Fruit fly (Drosophila melanogaster): ENCODE measurements around the gene CG11755.

CG11755 gene

dm6 chr3R:8712722-8713131 is 36.0 kb downstream of the CG11755 start, which contains the start of gene CG8112 (continued):
- peak; percentile 65 for TF ChIP-seq lab (GFP tag; optimal IDR thresholded peaks at IDR 0.05)
- peak; percentile 38 for TF ChIP-seq CG12659 (GFP tag; optimal IDR thresholded peaks at IDR 0.05)
- TF ChIP-seq sens (GFP tag) = peak; percentile 12
- TF ChIP-seq CG9727 (GFP tag; optimal IDR thresholded peaks at IDR 0.05) = peak; percentile 28
- TF ChIP-seq nmo (GFP tag; optimal IDR thresholded peaks at IDR 0.05) = peak; percentile 3
- peak; percentile 24 for TF ChIP-seq CG6813 (GFP tag; optimal IDR thresholded peaks at IDR 0.05)
- peak; percentile 24 for TF ChIP-seq cwo (GFP tag; optimal IDR thresholded peaks at IDR 0.05)
- TF ChIP-seq CG9437 (GFP tag; optimal IDR thresholded peaks at IDR 0.05) = peak; percentile 22
- TF ChIP-seq grau (tag; optimal IDR thresholded peaks at IDR 0.05) = peak; percentile 51
- TF ChIP-seq row (GFP tag; IDR thresholded peaks at IDR 0.05) = peak; percentile 50; the same call in 2 of the 3 replicates
- no peak for TF ChIP-seq usp (GFP tag; optimal IDR thresholded peaks at IDR 0.05)
- TF ChIP-seq CG10321 (GFP tag; IDR thresholded peaks at IDR 0.05) = no peak
- peak; percentile 42 for TF ChIP-seq CG18619 (GFP tag; optimal IDR thresholded peaks at IDR 0.05)
- TF ChIP-seq CG15479 (GFP tag; optimal IDR thresholded peaks at IDR 0.05) = no peak
- no peak for TF ChIP-seq cg (GFP tag; optimal IDR thresholded peaks at IDR 0.05)
- TF ChIP-seq Hmr (GFP tag; optimal IDR thresholded peaks at IDR 0.05) = peak; percentile 46
- peak; percentile 30 for TF ChIP-seq Fer3 (tag; optimal IDR thresholded peaks at IDR 0.05)
- TF ChIP-seq Nf-YB (GFP tag; optimal IDR thresholded peaks at IDR 0.05) = peak; percentile 6
- TF ChIP-seq kay (GFP tag; optimal IDR thresholded peaks at IDR 0.05) = no peak
- TF ChIP-seq CG10543 (GFP tag; optimal IDR thresholded peaks at IDR 0.05) = peak; percentile 16
- no peak for TF ChIP-seq ash1 (GFP tag; optimal IDR thresholded peaks at IDR 0.05)
- no peak for TF ChIP-seq stwl (tag; optimal IDR thresholded peaks at IDR 0.05)
- TF ChIP-seq CG6854 (GFP tag; optimal IDR thresholded peaks at IDR 0.05) = peak; percentile 3
- peak; percentile 14 for TF ChIP-seq CG7839 (tag; optimal IDR thresholded peaks at IDR 0.05)
- TF ChIP-seq CG13775 (GFP tag; optimal IDR thresholded peaks at IDR 0.05) = peak; percentile 23
- peak; percentile 5 for TF ChIP-seq gcm (GFP tag; optimal IDR thresholded peaks at IDR 0.05)
- TF ChIP-seq fd3F (GFP tag; optimal IDR thresholded peaks at IDR 0.05) = no peak
- peak; percentile 80 for TF ChIP-seq Med (GFP tag)
- TF ChIP-seq trem (tag; optimal IDR thresholded peaks at IDR 0.05) = no peak
- peak; percentile 48 for TF ChIP-seq CG18599 (GFP tag; optimal IDR thresholded peaks at IDR 0.05)
- peak in 1 of 3 experiments; percentile 2 for TF ChIP-seq lola (GFP tag; optimal IDR thresholded peaks at IDR 0.05)
- peak; percentile 6 for TF ChIP-seq HHEX (GFP tag; optimal IDR thresholded peaks at IDR 0.05)
- no peak for TF ChIP-seq chn (GFP tag; optimal IDR thresholded peaks at IDR 0.05)
- TF ChIP-seq CG10979 (tag; optimal IDR thresholded peaks at IDR 0.05) = peak; percentile 11
- TF ChIP-seq Blimp-1 (GFP tag; optimal IDR thresholded peaks at IDR 0.05) = no peak
- TF ChIP-seq CG17385 (GFP tag; optimal IDR thresholded peaks at IDR 0.05) = peak; percentile 21
- TF ChIP-seq CG2120 (GFP tag; optimal IDR thresholded peaks at IDR 0.05) = peak; percentile 17
- TF ChIP-seq so (GFP tag; IDR thresholded peaks at IDR 0.05) = no peak
- TF ChIP-seq Xbp1 (GFP tag; optimal IDR thresholded peaks at IDR 0.05) = no peak
- TF ChIP-seq CG13287 (GFP tag; IDR thresholded peaks at IDR 0.05; ENCODE audit: partially characterized antibody) = no peak
- TF ChIP-seq dati (GFP tag; IDR thresholded peaks at IDR 0.05) = no peak
- peak; percentile 44 for TF ChIP-seq CG13296 (GFP tag; optimal IDR thresholded peaks at IDR 0.05)
- TF ChIP-seq Asciz (GFP tag; optimal IDR thresholded peaks at IDR 0.05) = peak; percentile 12
- TF ChIP-seq Drgx (GFP tag; IDR thresholded peaks at IDR 0.05) = peak; percentile 35; the same call in 1 of the 2 replicates
- 0 out of 2 replicates have a peak, but pooled peaks have one; percentile 13 for TF ChIP-seq ap (GFP tag; IDR thresholded peaks at IDR 0.05)
- TF ChIP-seq Meics (GFP tag; optimal IDR thresholded peaks at IDR 0.05) = peak; percentile 54
- TF ChIP-seq CG12744 (GFP tag; optimal IDR thresholded peaks at IDR 0.05) = no peak
- peak; percentile 34 for TF ChIP-seq CG2712 (tag; optimal IDR thresholded peaks at IDR 0.05)
- peak; percentile 52 for TF ChIP-seq CG7556 (GFP tag; optimal IDR thresholded peaks at IDR 0.05)

Data from whole organism, embryonic.